Fruit fly (Drosophila melanogaster): Measurements from ENCODE around the gene Jhbp16.

Gene Jhbp16

DNA sequence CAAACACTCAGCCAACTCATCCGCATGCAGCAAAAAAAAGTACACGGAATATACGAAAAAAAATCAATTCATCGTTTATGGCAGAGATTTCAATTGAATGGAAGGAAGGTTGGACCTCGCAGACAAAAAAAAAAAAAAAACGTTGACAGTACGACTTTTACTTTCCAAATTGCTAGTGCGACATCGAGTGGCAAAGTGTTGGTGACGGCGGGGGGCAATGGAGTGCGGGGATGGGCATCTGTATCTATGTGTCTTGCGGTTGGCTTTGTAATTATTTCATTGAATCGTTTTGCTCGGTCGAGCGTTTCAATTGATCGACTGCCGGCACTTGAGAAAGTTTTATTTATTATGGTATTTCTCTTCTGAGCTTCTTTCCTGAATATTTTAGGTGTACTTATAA, 37.3 kb downstream of the Jhbp16 start:
- TF ChIP-seq CG10348 (GFP tag; IDR thresholded peaks at IDR 0.05): no peak
- no peak for TF ChIP-seq EcR (GFP tag; optimal IDR thresholded peaks at IDR 0.05)
- TF ChIP-seq gl (tag; optimal IDR thresholded peaks at IDR 0.05): no peak
- no peak for TF ChIP-seq Pif1B (GFP tag; optimal IDR thresholded peaks at IDR 0.05)
- TF ChIP-seq CG14655 (GFP tag; optimal IDR thresholded peaks at IDR 0.05): no peak

DNA sequence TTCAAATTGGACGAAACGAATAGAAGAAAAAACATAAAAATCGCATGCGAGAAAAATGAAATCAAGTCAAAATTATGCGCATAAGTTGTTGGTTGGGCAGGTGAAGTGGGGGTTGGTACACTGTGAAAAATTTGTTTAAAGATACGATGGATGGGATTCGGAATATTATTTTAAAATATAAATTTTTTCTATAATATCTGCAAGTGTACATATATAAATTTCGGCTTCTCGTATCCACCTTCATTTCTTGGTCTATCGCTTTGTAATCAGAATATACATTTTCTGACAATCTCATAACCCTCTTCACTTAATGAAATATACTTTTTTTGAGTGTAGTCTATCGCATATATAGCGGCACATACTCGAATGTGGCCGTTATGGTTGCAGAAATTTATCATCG, 39.2 kb downstream of the Jhbp16 start:
- no peak for TF ChIP-seq CG17806 (tag; optimal IDR thresholded peaks at IDR 0.05)
- peak; percentile 45; the same call in 1 of the 2 replicates for TF ChIP-seq rn (GFP tag; IDR thresholded peaks at IDR 0.05)
- TF ChIP-seq fd96Ca (GFP tag; IDR thresholded peaks at IDR 0.05): no peak
- peak; percentile 77 for TF ChIP-seq CG32121 (GFP tag; IDR thresholded peaks at IDR 0.05)
- TF ChIP-seq Pif1A (GFP tag; optimal IDR thresholded peaks at IDR 0.05): peak; percentile 46
- peak; percentile 22 for TF ChIP-seq Pif1B (GFP tag; optimal IDR thresholded peaks at IDR 0.05)
- no peak for TF ChIP-seq CG8159 (tag; optimal IDR thresholded peaks at IDR 0.05)
- peak; percentile 59 for TF ChIP-seq CG14655 (GFP tag; optimal IDR thresholded peaks at IDR 0.05)
- peak; percentile 76 for TF ChIP-seq Ets98B (GFP tag; IDR thresholded peaks at IDR 0.05)
- TF ChIP-seq CG34367 (tag; optimal IDR thresholded peaks at IDR 0.05): no peak
- peak; percentile 14 for TF ChIP-seq Snoo (tag; optimal IDR thresholded peaks at IDR 0.05)
- no peak for TF ChIP-seq CG13204 (GFP tag; optimal IDR thresholded peaks at IDR 0.05)
- no peak for TF ChIP-seq EcR (GFP tag; optimal IDR thresholded peaks at IDR 0.05)
- TF ChIP-seq CG8301 (tag; optimal IDR thresholded peaks at IDR 0.05): peak; percentile 65
- TF ChIP-seq CG10348 (GFP tag; IDR thresholded peaks at IDR 0.05): 0 out of 2 replicates have a peak, but pooled peaks have one; percentile 11
- TF ChIP-seq CG12605 (GFP tag; IDR thresholded peaks at IDR 0.05): no peak
- no peak for TF ChIP-seq CG9948 (tag; optimal IDR thresholded peaks at IDR 0.05)
- TF ChIP-seq CG4496 (GFP tag; IDR thresholded peaks at IDR 0.05): peak; percentile 69; the same call in 2 of the 3 replicates
- TF ChIP-seq gl (tag; optimal IDR thresholded peaks at IDR 0.05): no peak
- TF ChIP-seq CG15710 (tag; optimal IDR thresholded peaks at IDR 0.05): no peak

DNA sequence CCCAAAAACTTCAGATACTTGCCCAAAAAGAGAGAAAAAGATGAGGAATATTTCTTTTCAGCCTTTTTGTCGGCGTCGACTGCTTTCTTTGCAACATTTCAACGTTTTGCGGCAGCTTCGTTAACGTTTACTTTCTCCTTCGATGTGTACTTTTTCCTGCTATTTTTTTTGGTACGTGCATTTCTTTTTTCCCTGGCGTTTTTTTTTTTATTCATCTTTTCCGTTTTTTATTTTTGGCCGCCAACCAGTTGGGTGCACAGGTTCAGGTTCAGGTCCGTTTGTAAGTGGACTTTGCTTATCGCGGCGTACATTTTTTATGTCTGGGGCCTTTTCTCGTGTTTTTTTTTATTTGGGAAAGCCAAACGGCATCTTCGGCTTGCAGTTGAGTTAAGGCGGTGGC, 40.2 kb downstream of the Jhbp16 start:
- TF ChIP-seq CG14655 (GFP tag; optimal IDR thresholded peaks at IDR 0.05) (peak; percentile 14), CG12605 (GFP tag; IDR thresholded peaks at IDR 0.05) (peak; percentile 60; the same call in 1 of the 2 replicates), Snoo (tag; optimal IDR thresholded peaks at IDR 0.05) (peak; percentile 67), CG8301 (tag; optimal IDR thresholded peaks at IDR 0.05) (no peak), Pif1B (GFP tag; optimal IDR thresholded peaks at IDR 0.05) (peak; percentile 49), CG4496 (GFP tag; IDR thresholded peaks at IDR 0.05) (peak; percentile 65; the same call in 1 of the 3 replicates), CG15710 (tag; optimal IDR thresholded peaks at IDR 0.05) (no peak), CG10348 (GFP tag; IDR thresholded peaks at IDR 0.05) (no peak), D1 (tag; optimal IDR thresholded peaks at IDR 0.05) (no peak), CG8159 (tag; optimal IDR thresholded peaks at IDR 0.05) (no peak), rn (GFP tag; IDR thresholded peaks at IDR 0.05) (no peak), CG17806 (tag; optimal IDR thresholded peaks at IDR 0.05) (no peak), fd96Ca (GFP tag; IDR thresholded peaks at IDR 0.05) (no peak), Ets98B (GFP tag; IDR thresholded peaks at IDR 0.05) (peak; percentile 58), Pif1A (GFP tag; optimal IDR thresholded peaks at IDR 0.05) (peak; percentile 64), EcR (GFP tag; optimal IDR thresholded peaks at IDR 0.05) (no peak), CG9948 (tag; optimal IDR thresholded peaks at IDR 0.05) (no peak), CG32121 (GFP tag; IDR thresholded peaks at IDR 0.05) (0 out of 2 replicates have a peak, but pooled peaks have one; percentile 17), gl (tag; optimal IDR thresholded peaks at IDR 0.05) (no peak), CG13204 (GFP tag; optimal IDR thresholded peaks at IDR 0.05) (no peak), CG34367 (tag; optimal IDR thresholded peaks at IDR 0.05) (no peak)

All from whole organism, pupa.